Fruit fly (Drosophila melanogaster) whole organism, embryonic: ENCODE results near the gene CG5139.

Source experiments
- Ada2b ChIP-seq: fragments of 200-800 bp; sonication (Bioruptor generic); IDR thresholded peaks from 2 replicates; pipeline ENCODE4 v1.3.6; 2022; ENCODE audit warnings: missing biosample characterization, missing genetic modification characterization
- Adf1 ChIP-seq: fragments of 200-800 bp; sonication (Bioruptor generic); IDR thresholded peaks from 2 replicates; pipeline ENCODE4 v1.3.6; 2022; ENCODE audit warnings: missing biosample characterization, missing genetic modification characterization
- Bteb2 ChIP-seq: fragments of 200-800 bp; sonication (Bioruptor generic); optimal IDR thresholded peaks from 2 replicates; lab custom pipeline; 2016; ENCODE audit warnings: missing biosample characterization, missing genetic modification characterization
- CG10654 ChIP-seq: fragments of 200-800 bp; sonication (Bioruptor generic); optimal IDR thresholded peaks from 2 replicates; lab custom pipeline; 2016; ENCODE audit warnings: missing biosample characterization, missing genetic modification characterization
- CG13424 ChIP-seq: fragments of 200-800 bp; sonication (Bioruptor generic); optimal IDR thresholded peaks from 2 replicates; lab custom pipeline; 2019; ENCODE audit warnings: missing biosample characterization, mild to moderate bottlenecking, missing genetic modification characterization, moderate library complexity
- CG16779 ChIP-seq: fragments of 200-800 bp; sonication (Bioruptor generic); IDR thresholded peaks from 2 replicates; pipeline ENCODE4 v1.3.6; 2022; ENCODE audit warnings: missing biosample characterization, missing genetic modification characterization
- CG17829 ChIP-seq: fragments of 200-800 bp; optimal IDR thresholded peaks from 2 replicates; lab custom pipeline; 2019; ENCODE audit warnings: missing biosample characterization, mild to moderate bottlenecking, missing genetic modification characterization, moderate library complexity
- CG18011 ChIP-seq: fragments of 200-800 bp; sonication (Bioruptor generic); optimal IDR thresholded peaks from 2 replicates; lab custom pipeline; 2017; ENCODE audit warnings: missing biosample characterization, missing genetic modification characterization, mild to moderate bottlenecking, moderate library complexity, missing genotype
- CG31441 ChIP-seq: fragments of 200-800 bp; sonication (Bioruptor generic); IDR thresholded peaks from 2 replicates; pipeline ENCODE4 v1.3.6; 2022; ENCODE audit warnings: missing biosample characterization, missing genetic modification characterization
- CG32767 ChIP-seq: fragments of 200-800 bp; sonication (Bioruptor generic); IDR thresholded peaks from 2 replicates; pipeline ENCODE4 v1.3.6; 2022; ENCODE audit warnings: missing biosample characterization, missing genetic modification characterization
- CG34376 ChIP-seq: fragments of 200-800 bp; sonication (Bioruptor generic); optimal IDR thresholded peaks from 2 replicates; lab custom pipeline; 2018; ENCODE audit warnings: missing biosample characterization, mild to moderate bottlenecking, missing genetic modification characterization
- CG3726 ChIP-seq: fragments of 200-800 bp; sonication (Bioruptor generic); IDR thresholded peaks from 3 replicates; pipeline ENCODE4, ENCODE4 v1.3.6; 2022; ENCODE audit warnings: missing biosample characterization, missing genetic modification characterization
- CG3847 ChIP-seq: fragments of 200-800 bp; sonication (Bioruptor generic); IDR thresholded peaks from 2 replicates; pipeline ENCODE4 v1.3.6; 2022; ENCODE audit warnings: missing biosample characterization, missing genetic modification characterization
- CG4282 ChIP-seq: fragments of 200-800 bp; sonication (Bioruptor generic); optimal IDR thresholded peaks from 2 replicates; lab custom pipeline; 2016; ENCODE audit warnings: missing biosample characterization, missing genetic modification characterization
- CG4404 ChIP-seq: fragments of 200-800 bp; sonication (Bioruptor generic); IDR thresholded peaks from 2 replicates; pipeline ENCODE4 v1.3.6; 2022; ENCODE audit warnings: missing biosample characterization, missing genetic modification characterization
- CG7357 ChIP-seq: fragments of 200-800 bp; sonication (Bioruptor generic); IDR thresholded peaks from 3 replicates; pipeline ENCODE4 v1.3.6; 2022; ENCODE audit warnings: missing biosample characterization, missing genetic modification characterization
- CG8290 ChIP-seq, 3 experiments: fragments of 200-800 bp; sonication (Bioruptor generic); optimal IDR thresholded peaks; 2 replicates each; lab custom pipeline; 2016 to 2019; ENCODE audit warnings: missing biosample characterization in 3 of 3, missing genetic modification characterization in 3 of 3, mild to moderate bottlenecking in 2 of 3, moderate library complexity in 1 of 3
- CG9797 ChIP-seq: fragments of 200-800 bp; sonication (Bioruptor generic); optimal IDR thresholded peaks from 3 replicates; lab custom pipeline; 2018; ENCODE audit warnings: missing biosample characterization, mild to moderate bottlenecking, missing genetic modification characterization
- Camta ChIP-seq: fragments of 200-800 bp; sonication (Bioruptor generic); optimal IDR thresholded peaks from 2 replicates; lab custom pipeline; 2016; ENCODE audit warnings: missing biosample characterization, missing genetic modification characterization
- CkIIα-i1 ChIP-seq: fragments of 200-800 bp; sonication (Bioruptor generic); IDR thresholded peaks from 2 replicates; pipeline ENCODE4 v1.3.6; 2022; ENCODE audit warnings: missing biosample characterization, missing genetic modification characterization
- D19B ChIP-seq: fragments of 200-800 bp; sonication (Bioruptor generic); optimal IDR thresholded peaks from 2 replicates; lab custom pipeline; 2017; ENCODE audit warnings: missing biosample characterization, mild to moderate bottlenecking, missing genetic modification characterization
- Dbx ChIP-seq: fragments of 200-800 bp; sonication (Bioruptor generic); IDR thresholded peaks from 3 replicates; pipeline ENCODE4 v1.3.6; 2022; ENCODE audit warnings: missing biosample characterization, missing genetic modification characterization
- Drgx ChIP-seq: fragments of 200-800 bp; sonication (Bioruptor generic); IDR thresholded peaks from 2 replicates; pipeline ENCODE4 v1.3.6; 2022; ENCODE audit warnings: missing biosample characterization, missing genetic modification characterization
- H15 ChIP-seq: fragments of 200-800 bp; sonication (Bioruptor generic); IDR thresholded peaks from 3 replicates; pipeline ENCODE4 v1.3.6; 2022; ENCODE audit warnings: missing biosample characterization, missing genetic modification characterization
- Hand ChIP-seq: fragments of 200-800 bp; sonication (Bioruptor generic); optimal IDR thresholded peaks from 2 replicates; lab custom pipeline; 2017; ENCODE audit warnings: mild to moderate bottlenecking, missing biosample characterization, missing genetic modification reagents, missing genetic modification characterization
- HmgZ ChIP-seq: fragments of 200-800 bp; sonication (Bioruptor generic); optimal IDR thresholded peaks from 2 replicates; lab custom pipeline; 2018; ENCODE audit warnings: missing biosample characterization, mild to moderate bottlenecking, missing genetic modification characterization
- Jarid2 ChIP-seq: fragments of 200-800 bp; sonication (Bioruptor generic); optimal IDR thresholded peaks from 3 replicates; lab custom pipeline; 2017; ENCODE audit warnings: mild to moderate bottlenecking, missing biosample characterization, missing genetic modification reagents, missing genetic modification characterization
- Med ChIP-seq: fragments of 200-800 bp; sonication (Bioruptor generic); peaks from one replicate; lab custom pipeline; 2016; ENCODE audit warnings: missing biosample characterization, missing genetic modification characterization, mild to moderate bottlenecking, inconsistent platforms, moderate library complexity
- Myb ChIP-seq: fragments of 200-800 bp; sonication (Bioruptor generic); optimal IDR thresholded peaks from 2 replicates; lab custom pipeline; 2016; ENCODE audit warnings: missing biosample characterization, missing genetic modification characterization
- NC2α ChIP-seq: fragments of 200-800 bp; sonication (Bioruptor generic); optimal IDR thresholded peaks from 2 replicates; lab custom pipeline; 2016; ENCODE audit warnings: missing biosample characterization, missing genetic modification characterization
- Nf-YB ChIP-seq: fragments of 200-800 bp; sonication (Bioruptor generic); optimal IDR thresholded peaks from 3 replicates; lab custom pipeline; 2019; ENCODE audit warnings: missing biosample characterization, mild to moderate bottlenecking, missing genetic modification characterization, moderate library complexity
- Trl ChIP-seq, 3 experiments: fragments of >200 bp in 2 of 3; fragments of 200-800 bp in 1 of 3; sonication (Bioruptor generic) in 1 of 3; optimal IDR thresholded peaks; 2 replicates in 1 of 3; 3 replicates in 2 of 3; lab custom pipeline; 2016 to 2017; ENCODE audit warnings: missing biosample characterization in 1 of 3, missing genetic modification characterization in 1 of 3
- Xbp1 ChIP-seq: fragments of 200-800 bp; sonication (Bioruptor generic); optimal IDR thresholded peaks from 3 replicates; lab custom pipeline; 2016; ENCODE audit warnings: missing biosample characterization, mild to moderate bottlenecking, missing genetic modification characterization
- al ChIP-seq: fragments of 200-800 bp; sonication (Bioruptor generic); IDR thresholded peaks from 2 replicates; pipeline ENCODE4 v1.3.6; 2022; ENCODE audit warnings: missing biosample characterization, missing genetic modification characterization
- cato ChIP-seq: fragments of 200-800 bp; sonication (Bioruptor generic); optimal IDR thresholded peaks from 2 replicates; lab custom pipeline; 2016; ENCODE audit warnings: missing biosample characterization, missing genetic modification characterization, borderline replicate concordance
- chinmo ChIP-seq: fragments of 200-800 bp; sonication (Bioruptor generic); IDR thresholded peaks from 4 replicates; pipeline ENCODE4 v1.3.6; 2022; ENCODE audit warnings: missing biosample characterization, missing genetic modification characterization; ENCODE audit not compliant: partially characterized antibody
- corto ChIP-seq: fragments of 200-800 bp; sonication (Bioruptor generic); optimal IDR thresholded peaks from 2 replicates; lab custom pipeline; 2016; ENCODE audit warnings: missing biosample characterization, mild to moderate bottlenecking, missing genetic modification characterization, moderate library complexity
- dpn ChIP-seq, 2 experiments: fragments of 200-800 bp; sonication (Bioruptor generic); optimal IDR thresholded peaks; 3 replicates each; lab custom pipeline; 2016; ENCODE audit warnings: missing biosample characterization in 2 of 2, missing genetic modification characterization in 2 of 2
- gro ChIP-seq: fragments of 200-800 bp; sonication (Bioruptor generic); optimal IDR thresholded peaks from 2 replicates; lab custom pipeline; 2016; ENCODE audit warnings: missing biosample characterization, missing genetic modification characterization
- gsb ChIP-seq: fragments of 200-800 bp; sonication (Bioruptor generic); IDR thresholded peaks from 2 replicates; pipeline ENCODE4 v1.3.6; 2022; ENCODE audit warnings: missing biosample characterization, missing genetic modification characterization
- lab ChIP-seq: fragments of 200-800 bp; sonication (Bioruptor generic); optimal IDR thresholded peaks from 3 replicates; lab custom pipeline; 2017; ENCODE audit warnings: missing biosample characterization, missing genetic modification characterization, mild to moderate bottlenecking, moderate library complexity, missing genetic modification reagents
- luna ChIP-seq: fragments of 200-800 bp; sonication (Bioruptor generic); optimal IDR thresholded peaks from 2 replicates; lab custom pipeline; 2016; ENCODE audit warnings: missing biosample characterization, missing genetic modification characterization
- odd ChIP-seq: fragments of 200-800 bp; sonication (Bioruptor generic); optimal IDR thresholded peaks from 2 replicates; lab custom pipeline; 2017; ENCODE audit warnings: missing biosample characterization, mild to moderate bottlenecking, missing genetic modification characterization
- org-1 ChIP-seq: fragments of 200-800 bp; sonication (Bioruptor generic); optimal IDR thresholded peaks from 2 replicates; lab custom pipeline; 2017; ENCODE audit warnings: missing biosample characterization, missing genetic modification characterization
- phol ChIP-seq: fragments of 200-800 bp; sonication (Bioruptor generic); optimal IDR thresholded peaks from 3 replicates; lab custom pipeline; 2018; ENCODE audit warnings: missing biosample characterization, mild to moderate bottlenecking, missing genetic modification characterization, moderate library complexity
- ro ChIP-seq: fragments of 200-800 bp; sonication (Bioruptor generic); IDR thresholded peaks from 2 replicates; pipeline ENCODE4 v1.3.6; 2022; ENCODE audit warnings: missing biosample characterization, missing genetic modification characterization
- tna ChIP-seq: fragments of 200-800 bp; sonication (Bioruptor generic); IDR thresholded peaks from 2 replicates; pipeline ENCODE4 v1.3.6; 2022; ENCODE audit warnings: missing biosample characterization, missing genetic modification characterization; ENCODE audit not compliant: partially characterized antibody
- trem ChIP-seq: fragments of 200-800 bp; optimal IDR thresholded peaks from 3 replicates; lab custom pipeline; 2019; ENCODE audit warnings: missing biosample characterization, mild to moderate bottlenecking, missing genetic modification characterization, moderate library complexity
- yki ChIP-seq: fragments of >200 bp; optimal IDR thresholded peaks from 3 replicates; lab custom pipeline; 2018
- zen ChIP-seq: fragments of 200-800 bp; sonication (Bioruptor generic); optimal IDR thresholded peaks from 3 replicates; lab custom pipeline; 2018; ENCODE audit warnings: missing biosample characterization, mild to moderate bottlenecking, missing genetic modification characterization, moderate library complexity
- zfh2 ChIP-seq: fragments of 200-800 bp; sonication (Bioruptor generic); optimal IDR thresholded peaks from 2 replicates; lab custom pipeline; 2016; ENCODE audit warnings: missing biosample characterization, missing genetic modification characterization

Gene CG5139

DNA sequence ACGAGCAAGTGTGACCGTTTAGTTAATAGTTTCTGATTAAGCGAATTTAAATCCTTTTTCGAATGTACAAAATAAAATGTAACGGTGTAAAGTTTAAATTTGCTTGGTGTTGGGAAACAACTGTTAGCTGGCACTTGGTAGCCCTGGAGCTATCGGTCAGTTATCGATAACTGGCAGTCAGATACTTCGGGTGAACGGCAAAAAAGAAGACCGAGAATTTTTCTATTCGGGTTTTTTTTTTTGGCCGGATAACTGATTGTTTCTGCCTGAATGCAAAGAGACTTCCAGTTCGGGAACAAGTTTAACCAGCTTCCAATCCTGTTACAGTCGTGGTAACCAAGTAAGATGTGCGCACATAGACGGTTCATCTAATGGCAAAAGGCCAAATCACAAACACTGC lies 21.5 kb downstream of the CG5139 start, which contains the start of gene CG4896 (continued):
- no peak for TF ChIP-seq NC2α
- TF ChIP-seq CG16779, result no peak
- TF ChIP-seq Trl (optimal IDR thresholded peaks at IDR 0.05; lab: Kevin White, UChicago), result no peak
- TF ChIP-seq Trl (GFP tag; optimal IDR thresholded peaks at IDR 0.05; lab: Kevin White, UChicago), result peak; percentile 17
- peak; percentile 6 for TF ChIP-seq luna (GFP tag; lab: Kevin White, UChicago)
- TF ChIP-seq al (GFP tag; lab: Robert Waterston, UW), result no peak
- TF ChIP-seq CG18011, result no peak
- TF ChIP-seq chinmo (GFP tag; lab: Robert Waterston, UW), result peak; percentile 77; the same call in 1 of the 4 replicates
- TF ChIP-seq Drgx (GFP tag; lab: Robert Waterston, UW), result no peak
- TF ChIP-seq Adf1 (GFP tag; lab: Robert Waterston, UW), result no peak
- TF ChIP-seq HmgZ (tag; lab: Kevin White, UChicago), result peak; percentile 37
- TF ChIP-seq CG10654, result no peak
- peak; percentile 36 for TF ChIP-seq zfh2 (GFP tag; lab: Kevin White, UChicago)
- TF ChIP-seq corto (GFP tag; lab: Kevin White, UChicago), result no peak
- no peak for TF ChIP-seq CG13424
- TF ChIP-seq Xbp1 (GFP tag; lab: Kevin White, UChicago), result peak; percentile 19
- no peak for TF ChIP-seq Bteb2 (GFP tag; lab: Kevin White, UChicago)
- no peak for TF ChIP-seq yki (lab: Kevin White, UChicago)
- TF ChIP-seq gsb (GFP tag; lab: Robert Waterston, UW), result no peak
- TF ChIP-seq Med (GFP tag; lab: Kevin White, UChicago), result peak; percentile 82
- TF ChIP-seq CG17829 (tag; lab: Kevin White, UChicago), result no peak
- no peak for TF ChIP-seq Jarid2 (GFP tag; lab: Kevin White, UChicago)
- TF ChIP-seq CG9797 (GFP tag; lab: Kevin White, UChicago), result peak; percentile 14
- TF ChIP-seq Camta (GFP tag; lab: Kevin White, UChicago), result no peak
- peak; percentile 21 for TF ChIP-seq gro (GFP tag; lab: Kevin White, UChicago)
- TF ChIP-seq phol (tag; lab: Kevin White, UChicago), result peak; percentile 17
- no peak for TF ChIP-seq CG32767
- TF ChIP-seq tna (GFP tag; lab: Robert Waterston, UW), result peak; percentile 26; the same call in 1 of the 2 replicates
- TF ChIP-seq Hand, result no peak
- no peak for TF ChIP-seq CG7357 (GFP tag; lab: Robert Waterston, UW)
- TF ChIP-seq zen (tag; lab: Kevin White, UChicago), result no peak
- 0 out of 3 replicates have a peak, but pooled peaks have one; percentile 28 for TF ChIP-seq Dbx (GFP tag; lab: Robert Waterston, UW)
- TF ChIP-seq dpn (GFP tag; optimal IDR thresholded peaks at IDR 0.05; lab: Kevin White, UChicago), result peak; percentile 5 to 7
- TF ChIP-seq CG31441, result no peak
- no peak for TF ChIP-seq D19B (GFP tag; lab: Kevin White, UChicago)
- TF ChIP-seq H15 (GFP tag; lab: Robert Waterston, UW), result no peak
- TF ChIP-seq CG4404 (GFP tag; lab: Robert Waterston, UW), result no peak
- TF ChIP-seq lab, result no peak
- no peak for TF ChIP-seq Nf-YB
- no peak for TF ChIP-seq Ada2b (GFP tag; lab: Robert Waterston, UW)
- peak; percentile 37 for TF ChIP-seq CG3847
- peak; percentile 60 for TF ChIP-seq CG8290 (GFP tag; optimal IDR thresholded peaks at IDR 0.05; lab: Kevin White, UChicago)
- peak in 1 of 2 experiments; percentile 89 for TF ChIP-seq CG8290 (tag; optimal IDR thresholded peaks at IDR 0.05; lab: Kevin White, UChicago)
- TF ChIP-seq odd, result no peak
- TF ChIP-seq CG3726 (GFP tag; lab: Robert Waterston, UW), result no peak
- TF ChIP-seq org-1 (GFP tag; lab: Kevin White, UChicago), result no peak
- TF ChIP-seq trem (tag; lab: Kevin White, UChicago), result no peak
- TF ChIP-seq cato (GFP tag; lab: Kevin White, UChicago), result no peak
- no peak for TF ChIP-seq CkIIα-i1 (GFP tag; lab: Robert Waterston, UW)
- TF ChIP-seq CG4282 (GFP tag; lab: Kevin White, UChicago), result no peak
- peak; percentile 99 for TF ChIP-seq Myb (GFP tag; lab: Kevin White, UChicago)
- no peak for TF ChIP-seq ro (GFP tag; lab: Robert Waterston, UW)
- TF ChIP-seq CG34376, result peak; percentile 7
